Worm (Caenorhabditis elegans) whole organism, L4 larva: ENCODE measurements around the gene ZK643.5.

ENCODE experiments used
- D1046.2 ChIP-seq: fragments of 200-800 bp; sonication (Bioruptor generic); IDR thresholded peaks from 2 replicates; pipeline ENCODE4 v1.3.6; 2022; ENCODE audit warnings: missing genetic modification characterization, missing compliant biosample characterization
- F26F4.8 ChIP-seq: fragments of 200-800 bp; sonication (Bioruptor generic); conservative IDR thresholded peaks from 2 replicates; pipeline ENCODE4 v1.3.6; 2022; ENCODE audit warnings: missing genetic modification characterization, missing compliant biosample characterization
- T26A8.4 ChIP-seq: fragments of 200-800 bp; sonication (Bioruptor generic); IDR thresholded peaks from 2 replicates; pipeline ENCODE4 v1.3.6; 2022; ENCODE audit warnings: missing genetic modification characterization, missing compliant biosample characterization
- aly-2 ChIP-seq: sonication (generic microtip); optimal IDR thresholded peaks from 2 replicates; lab custom pipeline; 2018; ENCODE audit warnings: missing biosample characterization, missing genetic modification characterization
- ama-1 ChIP-seq: fragments of 150-350 bp; optimal IDR thresholded peaks from 2 replicates; lab custom pipeline; 2014; ENCODE audit warnings: inconsistent platforms, mixed read lengths
- ceh-20 ChIP-seq: fragments of 200-800 bp; sonication (Bioruptor generic); IDR thresholded peaks from 2 replicates; pipeline ENCODE4 v1.3.6; 2022; ENCODE audit warnings: missing genetic modification reagents, missing genetic modification characterization, missing compliant biosample characterization
- ceh-62 ChIP-seq: sonication (generic microtip); optimal IDR thresholded peaks from 2 replicates; lab custom pipeline; 2017; ENCODE audit warnings: missing biosample characterization, missing genetic modification characterization
- ctbp-1 ChIP-seq: fragments of 200-800 bp; sonication (Bioruptor generic); IDR thresholded peaks from 2 replicates; pipeline ENCODE4 v1.3.6; 2022; ENCODE audit warnings: missing genetic modification reagents, missing genetic modification characterization, missing compliant biosample characterization
- daf-16 ChIP-seq, 3 experiments: sonication (generic microtip); optimal IDR thresholded peaks; 2 replicates each; lab custom pipeline; 2016 to 2017; ENCODE audit warnings: missing genetic modification characterization in 3 of 3, missing genetic modification reagents in 3 of 3, mild to moderate bottlenecking in 2 of 3, missing compliant biosample characterization in 2 of 3, missing biosample characterization in 1 of 3, moderate library complexity in 1 of 3
- daf-8 ChIP-seq: fragments of 200-800 bp; sonication (Bioruptor generic); IDR thresholded peaks from 2 replicates; pipeline ENCODE4 v1.3.6; 2022; ENCODE audit warnings: missing genetic modification characterization, missing compliant biosample characterization
- dmd-8 ChIP-seq: fragments of 200-800 bp; sonication (Bioruptor generic); IDR thresholded peaks from 2 replicates; pipeline ENCODE4 v1.3.6; 2022; ENCODE audit warnings: missing genetic modification characterization, missing compliant biosample characterization
- dmd-9 ChIP-seq: fragments of 200-800 bp; sonication (Bioruptor generic); IDR thresholded peaks from 2 replicates; pipeline ENCODE4 v1.3.6; 2022; ENCODE audit warnings: missing genetic modification reagents, missing genetic modification characterization, missing compliant biosample characterization
- gei-8 ChIP-seq: fragments of 200-800 bp; sonication (Bioruptor generic); optimal IDR thresholded peaks from 2 replicates; lab custom pipeline; 2018; ENCODE audit warnings: mild to moderate bottlenecking, missing genetic modification characterization, missing compliant biosample characterization
- hmg-1.1 ChIP-seq: fragments of 200-800 bp; sonication (Bioruptor generic); IDR thresholded peaks from 2 replicates; pipeline ENCODE4 v1.3.6; 2022; ENCODE audit warnings: missing genetic modification reagents, missing genetic modification characterization, missing compliant biosample characterization
- jun-1 ChIP-seq: fragments of 150-350 bp; optimal IDR thresholded peaks from 2 replicates; lab custom pipeline; 2014; ENCODE audit warnings: missing biosample characterization, missing genetic modification reagents, missing genetic modification characterization
- lin-1 ChIP-seq: fragments of 200-800 bp; sonication (Bioruptor generic); IDR thresholded peaks from 2 replicates; pipeline ENCODE4 v1.3.6; 2022; ENCODE audit warnings: missing genetic modification reagents, missing genetic modification characterization, missing compliant biosample characterization
- lin-29 ChIP-seq: fragments of 200-800 bp; sonication (Bioruptor generic); IDR thresholded peaks from 2 replicates; pipeline ENCODE4 v1.3.6; 2022; ENCODE audit warnings: missing genetic modification reagents, missing genetic modification characterization, missing compliant biosample characterization
- lin-38 ChIP-seq: fragments of 200-800 bp; sonication (Bioruptor generic); IDR thresholded peaks from 2 replicates; pipeline ENCODE4 v1.3.6; 2022; ENCODE audit warnings: missing genetic modification reagents, missing genetic modification characterization, missing compliant biosample characterization
- lin-39 ChIP-seq: fragments of 150-350 bp; optimal IDR thresholded peaks from 2 replicates; lab custom pipeline; 2014; ENCODE audit warnings: missing biosample characterization, missing genetic modification reagents, missing genetic modification characterization
- mdl-1 ChIP-seq, 2 experiments: fragments of 150-350 bp in 1 of 2; sonication (generic microtip) in 1 of 2; optimal IDR thresholded peaks; 2 replicates each; lab custom pipeline; 2014 to 2017; ENCODE audit warnings: missing biosample characterization in 2 of 2, missing genetic modification characterization in 2 of 2
- mdt-29 ChIP-seq: fragments of 200-800 bp; sonication (Bioruptor generic); IDR thresholded peaks from 2 replicates; pipeline ENCODE4 v1.3.6; 2022; ENCODE audit warnings: missing genetic modification reagents, missing genetic modification characterization, missing compliant biosample characterization
- mep-1 ChIP-seq: fragments of 150-350 bp; sonication (generic microtip); optimal IDR thresholded peaks from 3 replicates; lab custom pipeline; 2014; ENCODE audit warnings: missing biosample characterization, missing genetic modification characterization
- mxl-3 ChIP-seq: fragments of 200-800 bp; sonication (Bioruptor generic); optimal IDR thresholded peaks from 2 replicates; lab custom pipeline; 2018; ENCODE audit warnings: mild to moderate bottlenecking, missing genetic modification characterization, missing compliant biosample characterization
- nhr-102 ChIP-seq: sonication (generic microtip); optimal IDR thresholded peaks from 2 replicates; lab custom pipeline; 2016; ENCODE audit warnings: mild to moderate bottlenecking, missing genetic modification characterization, moderate library complexity, missing compliant biosample characterization
- nhr-11 ChIP-seq: fragments of 150-350 bp; optimal IDR thresholded peaks from 2 replicates; lab custom pipeline; 2014; ENCODE audit warnings: missing biosample characterization, missing genetic modification characterization
- nhr-237 ChIP-seq: sonication (generic microtip); optimal IDR thresholded peaks from 2 replicates; lab custom pipeline; 2017; ENCODE audit warnings: missing biosample characterization, missing genetic modification characterization
- nhr-28 ChIP-seq: fragments of 150-350 bp; optimal IDR thresholded peaks from 2 replicates; lab custom pipeline; 2014; ENCODE audit warnings: missing biosample characterization, missing genetic modification characterization
- nhr-41 ChIP-seq: fragments of 200-800 bp; sonication (Bioruptor generic); IDR thresholded peaks from 2 replicates; pipeline ENCODE4 v1.3.6; 2022; ENCODE audit warnings: missing genetic modification reagents, missing genetic modification characterization, missing compliant biosample characterization
- nhr-6 ChIP-seq: fragments of 150-350 bp; optimal IDR thresholded peaks from 2 replicates; lab custom pipeline; 2014; ENCODE audit warnings: missing biosample characterization, missing genetic modification characterization
- php-3 ChIP-seq: fragments of 200-800 bp; sonication (Bioruptor generic); IDR thresholded peaks from 2 replicates; pipeline ENCODE4 v1.3.6; 2022; ENCODE audit warnings: missing genetic modification reagents, missing genetic modification characterization, missing compliant biosample characterization
- rbr-2 ChIP-seq: sonication (generic microtip); optimal IDR thresholded peaks from 2 replicates; lab custom pipeline; 2016; ENCODE audit warnings: missing genotype, missing genetic modification characterization, missing compliant biosample characterization
- saeg-2 ChIP-seq: fragments of 200-800 bp; sonication (Bioruptor generic); IDR thresholded peaks from 2 replicates; pipeline ENCODE4 v1.3.6; 2022; ENCODE audit warnings: missing genetic modification reagents, missing genetic modification characterization, missing compliant biosample characterization
- set-16 ChIP-seq: fragments of 200-800 bp; sonication (Bioruptor generic); IDR thresholded peaks from 2 replicates; pipeline ENCODE4 v1.3.6; 2022; ENCODE audit warnings: missing genetic modification reagents, missing genetic modification characterization, missing compliant biosample characterization
- tag-97 ChIP-seq: fragments of 200-800 bp; sonication (Bioruptor generic); IDR thresholded peaks from 2 replicates; pipeline ENCODE4 v1.3.6; 2022; ENCODE audit warnings: missing genetic modification characterization, missing compliant biosample characterization
- tra-1 ChIP-seq: fragments of 200-800 bp; sonication (Bioruptor generic); IDR thresholded peaks from 2 replicates; pipeline ENCODE4 v1.3.6; 2022; ENCODE audit warnings: missing genetic modification reagents, missing genetic modification characterization, missing compliant biosample characterization
- unc-130 ChIP-seq: sonication (generic microtip); optimal IDR thresholded peaks from 2 replicates; lab custom pipeline; 2016; ENCODE audit warnings: missing genetic modification reagents, missing genetic modification characterization, missing compliant biosample characterization
- vab-7 ChIP-seq: fragments of 200-800 bp; sonication (Bioruptor generic); IDR thresholded peaks from 2 replicates; pipeline ENCODE4 v1.3.6; 2022; ENCODE audit warnings: missing genetic modification reagents, missing genetic modification characterization, missing compliant biosample characterization
- zfp-3 ChIP-seq: fragments of 200-800 bp; sonication (Bioruptor generic); conservative IDR thresholded peaks from 2 replicates; pipeline ENCODE4 v1.3.6; 2022; ENCODE audit warnings: missing genetic modification reagents, missing genetic modification characterization, missing compliant biosample characterization
- zip-2 ChIP-seq: fragments of 150-350 bp; optimal IDR thresholded peaks from 2 replicates; lab custom pipeline; 2014; ENCODE audit warnings: missing biosample characterization, missing genetic modification characterization

ZK643.5 gene

ce11 chrIII:8917879-8918381, 38.1 kb downstream of the ZK643.5 start, which contains the start of gene cdc-25.3:
TSS of gene cdc-25.3 (minus strand) at chrIII:8917929.
- no peak for TF ChIP-seq tag-97 (GFP tag; lab: Robert Waterston, UW)
- TF ChIP-seq dmd-8 (GFP tag; lab: Robert Waterston, UW), result no peak
- TF ChIP-seq lin-29 (GFP tag; lab: Robert Waterston, UW), result no peak
- TF ChIP-seq mdl-1 (tag; optimal IDR thresholded peaks at IDR 0.05; lab: Kevin White, UChicago), result no peak
- TF ChIP-seq nhr-41 (GFP tag; lab: Robert Waterston, UW), result no peak
- TF ChIP-seq dmd-9 (GFP tag; lab: Robert Waterston, UW), result no peak
- no peak for TF ChIP-seq D1046.2 (GFP tag; lab: Robert Waterston, UW)
- TF ChIP-seq zfp-3 (GFP tag; lab: Robert Waterston, UW), result no peak
- no peak for TF ChIP-seq jun-1 (tag; lab: Kevin White, UChicago)
- no peak for TF ChIP-seq nhr-28 (tag; lab: Kevin White, UChicago)
- no peak for TF ChIP-seq mdt-29 (GFP tag; lab: Robert Waterston, UW)
- TF ChIP-seq ceh-62 (tag; lab: Kevin White, UChicago), result no peak
- TF ChIP-seq nhr-11 (tag; lab: Kevin White, UChicago), result no peak
- no peak for TF ChIP-seq gei-8
- no peak for TF ChIP-seq daf-8 (GFP tag; lab: Robert Waterston, UW)
- TF ChIP-seq nhr-237 (tag; lab: Kevin White, UChicago), result no peak
- TF ChIP-seq daf-16 (GFP tag; optimal IDR thresholded peaks at IDR 0.05; lab: Kevin White, UChicago), result no peak
- no peak for TF ChIP-seq daf-16 (tag; optimal IDR thresholded peaks at IDR 0.05; lab: Kevin White, UChicago)
- no peak for TF ChIP-seq T26A8.4 (GFP tag; lab: Robert Waterston, UW)
- TF ChIP-seq tra-1 (GFP tag; lab: Robert Waterston, UW), result no peak

DNA sequence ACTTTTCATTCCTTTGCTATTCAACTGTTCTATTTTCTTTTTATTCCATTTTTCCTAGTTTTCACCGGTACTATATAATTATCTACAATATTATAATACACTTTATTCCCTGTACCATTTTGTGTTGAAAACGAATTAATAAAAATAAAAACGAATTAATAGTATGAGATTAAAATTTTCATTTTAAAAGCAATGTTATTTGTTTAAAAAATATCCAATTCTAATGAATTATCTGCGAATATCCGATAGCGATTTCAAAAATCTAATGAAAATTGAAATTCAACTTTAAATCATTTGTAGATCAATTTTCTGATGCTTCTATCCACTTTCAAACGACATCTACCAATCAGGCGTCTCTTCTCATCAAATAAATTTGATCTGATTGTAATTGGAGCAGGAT, 42.5 kb downstream of the ZK643.5 start, which contains the start of gene trxr-2:
TSS of gene trxr-2 (plus strand) at position 301 of the 400 bp plus-strand sequence.
- TF ChIP-seq ctbp-1 (GFP tag; lab: Robert Waterston, UW) (no peak), rbr-2 (tag; lab: Kevin White, UChicago) (no peak), F26F4.8 (no peak), daf-8 (GFP tag; lab: Robert Waterston, UW) (no peak), lin-39 (no peak), php-3 (GFP tag; lab: Robert Waterston, UW) (no peak)

DNA sequence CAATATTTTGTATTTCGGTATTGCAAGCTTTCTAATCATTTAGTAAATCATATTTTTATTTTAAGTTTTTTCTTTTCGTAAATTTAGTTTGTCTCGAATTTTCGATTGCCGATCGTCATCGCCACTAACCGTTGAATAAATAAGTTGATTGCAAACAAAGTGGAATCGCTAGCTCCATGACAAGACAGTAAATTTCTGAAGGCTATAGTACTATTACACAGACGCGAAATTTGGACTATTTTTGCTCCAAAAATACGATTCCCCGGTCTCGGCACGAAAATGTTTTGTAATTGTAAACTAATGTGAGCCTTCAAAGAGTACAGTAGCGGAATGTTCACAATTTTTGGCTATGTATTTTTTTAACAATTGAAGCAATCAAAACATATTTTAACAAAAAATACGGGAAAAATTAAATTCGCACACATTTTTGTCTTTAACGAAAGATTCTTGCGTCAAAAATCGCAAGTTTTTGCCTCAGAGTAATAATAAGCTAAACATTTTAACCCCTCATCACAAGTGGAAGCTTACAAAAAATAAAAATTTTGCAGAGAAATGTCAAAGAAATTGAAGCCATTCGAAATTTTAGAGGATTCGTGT, 44.3 kb downstream of the ZK643.5 start, which contains the start of gene tpk-1:
TSS of gene tpk-1 (plus strand) at position 547 of the 597 bp plus-strand sequence.
- TF ChIP-seq ceh-20 (GFP tag; lab: Robert Waterston, UW) (no peak), nhr-28 (tag; lab: Kevin White, UChicago) (no peak), nhr-6 (tag; lab: Kevin White, UChicago) (no peak), vab-7 (GFP tag; lab: Robert Waterston, UW) (no peak), set-16 (no peak), T26A8.4 (GFP tag; lab: Robert Waterston, UW) (peak; percentile 27; the same call in 1 of the 2 replicates), hmg-1.1 (no peak), lin-1 (no peak), mxl-3 (GFP tag; lab: Kevin White, UChicago) (no peak), ama-1 (lab: Kevin White, UChicago) (peak; percentile 68), mep-1 (tag; lab: Kevin White, UChicago) (peak; percentile 19), dmd-8 (GFP tag; lab: Robert Waterston, UW) (no peak), saeg-2 (GFP tag; lab: Robert Waterston, UW) (no peak), zip-2 (tag; lab: Kevin White, UChicago) (no peak), lin-38 (GFP tag; lab: Robert Waterston, UW) (no peak), nhr-102 (tag; lab: Kevin White, UChicago) (no peak), gei-8 (no peak), unc-130 (GFP tag; lab: Kevin White, UChicago) (no peak), ctbp-1 (GFP tag; lab: Robert Waterston, UW) (no peak), mdt-29 (GFP tag; lab: Robert Waterston, UW) (0 out of 2 replicates have a peak, but pooled peaks have one; percentile 9), aly-2 (tag; lab: Kevin White, UChicago) (no peak)
